Worm (Caenorhabditis elegans) whole organism, midembryonic: Measurements from ENCODE around the gene fbxa-99.

Source experiments
- cog-1 ChIP-seq: sonication (generic microtip); optimal IDR thresholded peaks from 2 replicates; lab custom pipeline; 2016; ENCODE audit warnings: missing genetic modification characterization, missing compliant biosample characterization
- flt-1 ChIP-seq: fragments of 200-800 bp; sonication (Bioruptor generic); IDR thresholded peaks from 2 replicates; pipeline ENCODE4 v1.3.6; 2022; ENCODE audit warnings: missing genetic modification characterization, missing compliant biosample characterization
- tab-1 ChIP-seq: fragments of 200-800 bp; sonication (Bioruptor generic); IDR thresholded peaks from 2 replicates; pipeline ENCODE4 v1.3.6; 2022; ENCODE audit warnings: missing genetic modification characterization, missing compliant biosample characterization
- ztf-23 ChIP-seq: fragments of 200-800 bp; sonication (Bioruptor generic); IDR thresholded peaks from 2 replicates; pipeline ENCODE4 v1.3.6; 2022; ENCODE audit warnings: missing genetic modification reagents, missing genetic modification characterization, missing compliant biosample characterization
- ztf-29 ChIP-seq: fragments of 200-800 bp; sonication (Bioruptor generic); IDR thresholded peaks from 2 replicates; pipeline ENCODE4 v1.3.6; 2022; ENCODE audit warnings: missing genetic modification reagents, missing genetic modification characterization, missing compliant biosample characterization

ce11 chrV:16007505-16007904, 24.9 kb upstream of the fbxa-99 start, which contains the start of gene str-231:
- no peak for TF ChIP-seq tab-1
- TF ChIP-seq ztf-29: no peak
- TF ChIP-seq ztf-23 (GFP tag; lab: Robert Waterston, UW): no peak
- TF ChIP-seq flt-1: no peak
- TF ChIP-seq cog-1 (tag; lab: Kevin White, UChicago): no peak
